Worm (Caenorhabditis elegans) whole organism, L4 larva: Measurements from ENCODE around the gene str-12.

ENCODE experiments used
- F37D6.2 ChIP-seq: sonication (generic microtip); optimal IDR thresholded peaks from 2 replicates; lab custom pipeline; 2016; ENCODE audit warnings: mild to moderate bottlenecking, missing genetic modification characterization, missing compliant biosample characterization
- F44E2.7 ChIP-seq: fragments of 200-800 bp; sonication (Bioruptor generic); IDR thresholded peaks from 2 replicates; pipeline ENCODE4 v2.1.2; 2022; ENCODE audit warnings: missing genetic modification characterization, missing compliant biosample characterization
- R02D3.7 ChIP-seq: fragments of 150-350 bp; sonication (generic microtip); optimal IDR thresholded peaks from 3 replicates; lab custom pipeline; 2014; ENCODE audit warnings: missing biosample characterization, missing genetic modification characterization
- T20F7.1 ChIP-seq: fragments of 200-800 bp; sonication (Bioruptor generic); optimal IDR thresholded peaks from 2 replicates; lab custom pipeline; 2018; ENCODE audit warnings: mild to moderate bottlenecking, missing genetic modification characterization, missing compliant biosample characterization
- Y48G9A.11 ChIP-seq: fragments of 200-800 bp; sonication (Bioruptor generic); IDR thresholded peaks from 2 replicates; pipeline ENCODE4 v1.3.6; 2022; ENCODE audit warnings: missing genetic modification reagents, missing genetic modification characterization, missing compliant biosample characterization
- ZK546.5 ChIP-seq, 2 experiments: sonication (generic microtip); optimal IDR thresholded peaks; 2 replicates each; lab custom pipeline; 2017; ENCODE audit warnings: missing biosample characterization in 2 of 2, missing genetic modification characterization in 2 of 2
- aha-1 ChIP-seq: fragments of 150-350 bp; peaks from one replicate; lab custom pipeline; 2014; ENCODE audit warnings: missing biosample characterization, missing genetic modification characterization
- aly-2 ChIP-seq: sonication (generic microtip); optimal IDR thresholded peaks from 2 replicates; lab custom pipeline; 2018; ENCODE audit warnings: missing biosample characterization, missing genetic modification characterization
- ama-1 ChIP-seq: fragments of 150-350 bp; optimal IDR thresholded peaks from 2 replicates; lab custom pipeline; 2014; ENCODE audit warnings: inconsistent platforms, mixed read lengths
- ceh-32 ChIP-seq: sonication (generic microtip); optimal IDR thresholded peaks from 2 replicates; lab custom pipeline; 2016; ENCODE audit warnings: mild to moderate bottlenecking, missing genetic modification characterization, missing compliant biosample characterization; ENCODE audit not compliant: poor library complexity
- ceh-82 ChIP-seq: sonication (generic microtip); optimal IDR thresholded peaks from 2 replicates; lab custom pipeline; 2017; ENCODE audit warnings: missing biosample characterization, missing genetic modification characterization
- daf-16 ChIP-seq, 3 experiments: sonication (generic microtip); optimal IDR thresholded peaks; 2 replicates each; lab custom pipeline; 2016 to 2017; ENCODE audit warnings: missing genetic modification characterization in 3 of 3, missing genetic modification reagents in 3 of 3, mild to moderate bottlenecking in 2 of 3, missing compliant biosample characterization in 2 of 3, missing biosample characterization in 1 of 3, moderate library complexity in 1 of 3
- dpl-1 ChIP-seq: fragments of 150-350 bp; optimal IDR thresholded peaks from 2 replicates; lab custom pipeline; 2014; ENCODE audit warnings: missing biosample characterization, missing genetic modification reagents, missing genetic modification characterization
- dve-1 ChIP-seq: sonication (generic microtip); optimal IDR thresholded peaks from 2 replicates; lab custom pipeline; 2017; ENCODE audit warnings: antibody characterized with exemption, mild to moderate bottlenecking, missing genetic modification characterization, missing compliant biosample characterization; ENCODE audit not compliant: insufficient read depth
- egl-27 ChIP-seq: sonication (generic microtip); optimal IDR thresholded peaks from 3 replicates; lab custom pipeline; 2017; ENCODE audit warnings: missing biosample characterization, missing genetic modification reagents, missing genetic modification characterization
- hif-1 ChIP-seq, 2 experiments: sonication (generic microtip); optimal IDR thresholded peaks; 2 replicates each; lab custom pipeline; 2016 to 2017; ENCODE audit warnings: missing compliant biosample characterization in 2 of 2, missing genetic modification characterization in 2 of 2, missing genetic modification reagents in 2 of 2, missing genotype in 2 of 2, mild to moderate bottlenecking in 1 of 2
- hlh-30 ChIP-seq: sonication (generic microtip); optimal IDR thresholded peaks from 2 replicates; lab custom pipeline; 2017; ENCODE audit warnings: antibody characterized with exemption, mild to moderate bottlenecking, missing genetic modification characterization, missing compliant biosample characterization; ENCODE audit not compliant: insufficient read depth
- lsy-2 ChIP-seq, 2 experiments: fragments of 150-350 bp in 1 of 2; sonication (generic microtip) in 1 of 2; optimal IDR thresholded peaks; 2 replicates each; lab custom pipeline; 2014 to 2017; ENCODE audit warnings: missing biosample characterization in 2 of 2, missing genetic modification characterization in 2 of 2
- mep-1 ChIP-seq: fragments of 150-350 bp; sonication (generic microtip); optimal IDR thresholded peaks from 3 replicates; lab custom pipeline; 2014; ENCODE audit warnings: missing biosample characterization, missing genetic modification characterization
- mes-2 ChIP-seq: sonication (generic microtip); optimal IDR thresholded peaks from 2 replicates; lab custom pipeline; 2016; ENCODE audit warnings: missing genotype, mild to moderate bottlenecking, missing genetic modification characterization, missing compliant biosample characterization; ENCODE audit not compliant: poor library complexity, severe bottlenecking
- mxl-2 ChIP-seq: fragments of 200-800 bp; sonication (Bioruptor generic); conservative IDR thresholded peaks from 2 replicates; pipeline ENCODE4 v1.3.6; 2022; ENCODE audit warnings: missing genetic modification reagents, missing genetic modification characterization, missing compliant biosample characterization
- nhr-10 ChIP-seq: fragments of 150-350 bp; optimal IDR thresholded peaks from 2 replicates; lab custom pipeline; 2014; ENCODE audit warnings: missing biosample characterization, missing genetic modification characterization
- nhr-28 ChIP-seq: fragments of 150-350 bp; optimal IDR thresholded peaks from 2 replicates; lab custom pipeline; 2014; ENCODE audit warnings: missing biosample characterization, missing genetic modification characterization
- nhr-6 ChIP-seq: fragments of 150-350 bp; optimal IDR thresholded peaks from 2 replicates; lab custom pipeline; 2014; ENCODE audit warnings: missing biosample characterization, missing genetic modification characterization
- nhr-77 ChIP-seq: fragments of 150-350 bp; optimal IDR thresholded peaks from 2 replicates; lab custom pipeline; 2014; ENCODE audit warnings: missing biosample characterization, missing genetic modification characterization
- php-3 ChIP-seq: fragments of 200-800 bp; sonication (Bioruptor generic); IDR thresholded peaks from 2 replicates; pipeline ENCODE4 v1.3.6; 2022; ENCODE audit warnings: missing genetic modification reagents, missing genetic modification characterization, missing compliant biosample characterization
- pqm-1 ChIP-seq: sonication (generic microtip); optimal IDR thresholded peaks from 2 replicates; lab custom pipeline; 2017; ENCODE audit warnings: missing biosample characterization, missing genetic modification characterization
- spr-1 ChIP-seq: sonication (generic microtip); optimal IDR thresholded peaks from 2 replicates; lab custom pipeline; 2016; ENCODE audit warnings: mild to moderate bottlenecking, missing genetic modification characterization, missing compliant biosample characterization
- unc-62 ChIP-seq, 3 experiments: fragments of 150-350 bp in 1 of 3; sonication (generic microtip); optimal IDR thresholded peaks in 2 of 3; peaks in 1 of 3; 1 replicate in 1 of 3; 2 replicates in 2 of 3; lab custom pipeline; 2014 to 2017; ENCODE audit warnings: missing biosample characterization in 3 of 3, missing genetic modification characterization in 3 of 3, missing genetic modification reagents in 3 of 3, missing genotype in 1 of 3
- zip-11 ChIP-seq: fragments of 200-800 bp; sonication (Bioruptor generic); IDR thresholded peaks from 2 replicates; pipeline ENCODE4 v1.3.6; 2022; ENCODE audit warnings: missing genetic modification characterization, missing compliant biosample characterization

The str-12 gene

DNA sequence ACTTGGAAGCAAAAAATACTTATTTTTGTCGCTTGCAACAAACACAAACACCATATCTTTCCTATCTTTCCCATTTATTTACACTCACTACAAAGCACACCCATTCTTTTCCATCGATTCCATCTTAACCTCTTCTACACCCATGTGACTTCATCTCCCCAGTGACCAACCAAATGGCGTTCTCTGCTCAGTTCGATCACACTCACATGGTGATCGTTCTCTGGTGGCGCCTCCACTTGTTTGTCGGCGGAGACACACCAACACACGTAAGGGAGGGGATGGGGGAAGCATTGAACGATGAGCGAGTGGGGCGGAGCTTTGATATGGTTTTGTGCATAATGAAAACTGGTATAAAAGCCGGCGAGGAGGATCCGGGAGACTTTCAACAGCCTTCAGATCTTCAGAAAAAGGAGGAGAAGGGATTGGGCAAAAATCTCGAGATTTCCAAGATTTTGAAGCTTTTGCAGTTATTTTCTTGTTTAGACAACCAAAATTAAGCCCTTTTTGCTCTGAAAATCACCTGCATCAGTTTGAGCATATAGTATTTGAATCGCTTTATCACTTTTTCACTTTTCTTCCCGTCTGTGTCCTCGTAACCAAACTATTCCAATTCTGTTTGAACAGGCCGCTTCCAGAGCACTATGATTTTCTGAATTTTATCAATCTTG is 44.0 kb upstream of the str-12 start (continued):
- peak; percentile 70 for TF ChIP-seq T20F7.1 (GFP tag; lab: Kevin White, UChicago)
- TF ChIP-seq ama-1, result peak; percentile 96

DNA sequence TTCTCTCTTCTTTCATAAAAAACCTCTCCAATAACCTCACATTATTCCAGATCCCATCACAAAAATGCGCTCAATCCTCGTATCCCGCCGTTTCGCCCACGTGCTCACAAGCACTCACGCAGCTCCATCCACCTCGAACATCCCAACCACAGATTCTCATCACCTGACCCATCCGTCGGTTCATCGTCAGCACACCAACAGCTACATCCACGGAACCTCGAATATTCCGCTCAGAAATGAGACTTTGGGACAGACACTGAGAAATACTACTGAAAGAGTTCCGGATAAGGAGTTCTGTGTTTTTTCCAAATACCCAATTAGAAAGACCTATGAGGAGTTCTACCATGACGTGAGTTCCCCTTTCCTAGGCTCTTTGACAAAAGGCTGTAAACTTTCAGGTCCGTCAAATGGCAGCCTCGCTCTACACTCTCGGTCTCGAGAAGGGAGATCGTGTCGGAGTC is 43.3 kb upstream of the str-12 start, which contains the start of gene acs-2:
acs-2 (plus strand) TSS at position 51 of the 461 bp plus-strand sequence.
- TF ChIP-seq ama-1, result peak; percentile 52
- peak in 1 of 2 experiments; percentile 32 for TF ChIP-seq unc-62 (GFP tag; optimal IDR thresholded peaks at IDR 0.05 in 1 of 2; lab: Kevin White, UChicago)
- no peak for TF ChIP-seq unc-62 (tag; optimal IDR thresholded peaks at IDR 0.05; lab: Kevin White, UChicago)
- TF ChIP-seq ZK546.5 (tag; optimal IDR thresholded peaks at IDR 0.05; lab: Kevin White, UChicago), result no peak

DNA sequence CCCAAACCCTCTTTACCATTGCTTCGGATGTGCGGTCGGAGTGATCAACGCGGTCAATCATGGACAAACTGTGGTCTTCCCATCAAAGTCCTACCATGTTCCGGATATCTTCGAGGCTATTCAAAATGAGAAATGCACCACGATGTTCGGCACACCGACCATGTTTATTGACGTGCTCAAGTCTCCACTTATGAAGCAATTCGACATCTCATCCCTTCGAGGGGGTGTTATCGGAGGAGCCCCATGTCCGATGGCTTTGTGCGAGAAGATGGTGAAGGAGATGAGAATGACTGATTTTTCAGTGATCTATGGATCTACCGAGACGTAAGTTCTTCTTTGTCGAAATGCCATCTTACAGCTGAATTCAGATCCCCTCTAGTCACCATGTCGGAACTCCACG is 42.3 kb upstream of the str-12 start:
- TF ChIP-seq aha-1, result no peak

DNA sequence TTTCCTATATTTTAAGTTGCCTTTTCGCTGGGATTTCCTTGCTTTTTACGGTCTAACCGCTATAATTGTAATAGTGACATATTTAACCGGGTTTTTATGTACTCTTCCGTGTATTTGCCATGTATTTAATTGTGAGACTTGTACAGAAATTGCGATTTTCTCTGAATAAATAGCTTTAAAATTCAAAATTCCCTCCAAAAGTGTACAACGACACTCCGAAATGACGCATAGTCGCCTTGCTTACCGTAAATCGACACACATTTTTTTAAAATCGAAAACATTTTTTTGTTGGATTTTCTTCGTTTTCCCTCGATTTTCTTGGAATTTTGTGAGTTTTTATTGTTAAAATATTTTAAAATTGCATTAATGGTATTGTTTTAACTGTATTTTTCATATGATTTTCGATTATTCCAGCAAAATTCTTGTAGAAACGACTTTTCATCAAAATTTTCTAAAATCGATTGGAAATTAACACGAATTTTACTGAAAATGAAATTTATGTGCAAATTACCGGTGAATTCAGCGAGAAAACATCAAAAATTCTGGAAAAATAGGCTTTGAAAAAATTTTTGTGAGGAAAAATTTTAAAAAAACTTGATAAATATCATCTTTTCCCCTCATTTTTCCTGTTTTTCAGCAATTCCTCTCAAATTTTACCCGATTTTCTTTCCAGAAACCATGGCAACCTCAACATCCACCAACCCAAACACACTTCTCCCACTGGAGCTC is 40.8 kb upstream of the str-12 start, which contains the start of gene lsm-5:
lsm-5 (plus strand) TSS at position 679 of the 729 bp plus-strand sequence.
- peak; percentile 94 for TF ChIP-seq ama-1
- peak; percentile 40 for TF ChIP-seq nhr-6 (tag; lab: Kevin White, UChicago)
- TF ChIP-seq zip-11 (GFP tag; lab: Robert Waterston, UW), result no peak
- peak; percentile 70 for TF ChIP-seq mep-1
- peak; percentile 33 for TF ChIP-seq nhr-28 (tag; lab: Kevin White, UChicago)
- TF ChIP-seq T20F7.1 (GFP tag; lab: Kevin White, UChicago), result peak; percentile 96
- TF ChIP-seq aly-2 (tag; lab: Kevin White, UChicago), result no peak
- TF ChIP-seq php-3, result no peak
- no peak for TF ChIP-seq ceh-82
- TF ChIP-seq egl-27 (tag; lab: Kevin White, UChicago), result no peak
- peak; percentile 75 for TF ChIP-seq mes-2 (tag; lab: Kevin White, UChicago)
- peak; percentile 37 to 73 for TF ChIP-seq lsy-2 (tag; optimal IDR thresholded peaks at IDR 0.05; lab: Kevin White, UChicago)
- peak; percentile 93 for TF ChIP-seq dpl-1 (GFP tag; lab: Kevin White, UChicago)
- peak; percentile 11 for TF ChIP-seq dve-1
- TF ChIP-seq nhr-77 (tag; lab: Kevin White, UChicago), result peak; percentile 56
- peak; percentile 46 for TF ChIP-seq hlh-30 (tag; lab: Kevin White, UChicago)
- TF ChIP-seq daf-16 (GFP tag; optimal IDR thresholded peaks at IDR 0.05; lab: Kevin White, UChicago), result no peak
- TF ChIP-seq daf-16 (tag; optimal IDR thresholded peaks at IDR 0.05; lab: Kevin White, UChicago), result peak; percentile 50
- peak; percentile 80 for TF ChIP-seq R02D3.7 (tag; lab: Kevin White, UChicago)
- peak in 1 of 2 experiments; percentile 19 for TF ChIP-seq hif-1 (tag; optimal IDR thresholded peaks at IDR 0.05; lab: Kevin White, UChicago)
- no peak for TF ChIP-seq mxl-2
- TF ChIP-seq ceh-32 (tag; lab: Kevin White, UChicago), result no peak
- TF ChIP-seq unc-62 (GFP tag; optimal IDR thresholded peaks at IDR 0.05 in 1 of 2; lab: Kevin White, UChicago), result peak in 1 of 2 experiments; percentile 81
- TF ChIP-seq unc-62 (tag; optimal IDR thresholded peaks at IDR 0.05; lab: Kevin White, UChicago), result no peak
- peak; percentile 85 for TF ChIP-seq nhr-10 (tag; lab: Kevin White, UChicago)
- no peak for TF ChIP-seq F44E2.7 (GFP tag; lab: Robert Waterston, UW)
- TF ChIP-seq Y48G9A.11, result peak; percentile 93

DNA sequence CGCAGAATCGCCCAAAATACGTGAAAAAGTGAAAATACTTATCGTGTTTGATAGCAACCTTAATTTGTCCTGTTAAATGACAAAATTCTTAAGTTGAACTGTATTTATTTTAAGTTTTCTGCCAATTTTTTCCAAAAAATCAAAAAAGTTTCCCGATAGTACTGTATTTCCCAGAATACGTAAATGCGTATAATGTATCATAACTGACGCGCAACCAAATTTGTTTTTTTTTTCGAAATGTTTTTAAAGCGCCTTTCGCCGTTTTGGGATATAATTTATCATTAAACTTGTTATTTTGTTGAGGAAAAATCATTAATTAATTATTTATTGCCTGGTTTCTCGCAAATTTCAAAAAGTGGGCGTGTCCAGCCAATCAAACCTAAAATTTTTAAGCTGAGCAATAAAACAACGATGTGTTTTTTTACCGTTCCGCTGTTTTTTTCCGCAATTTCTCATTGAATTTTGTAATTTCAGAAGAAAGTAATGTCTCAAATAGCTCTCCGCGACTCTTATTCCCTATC is 39.6 kb upstream of the str-12 start, which contains the start of gene fbxa-95:
fbxa-95 (plus strand) TSS at position 471 of the 521 bp plus-strand sequence.
- TF ChIP-seq pqm-1 (tag; lab: Kevin White, UChicago), result no peak
- TF ChIP-seq aha-1, result peak; percentile 55
- no peak for TF ChIP-seq spr-1 (tag; lab: Kevin White, UChicago)
- TF ChIP-seq F37D6.2 (tag; lab: Kevin White, UChicago), result no peak
- 0 out of 2 replicates have a peak, but pooled peaks have one; percentile 11 for TF ChIP-seq Y48G9A.11
